Worm (Caenorhabditis elegans): ENCODE results near the gene sri-28.

- no peak for TF ChIP-seq nhr-25 (tag; optimal IDR thresholded peaks at IDR 0.05)
- no peak for TF ChIP-seq nhr-77 (tag; optimal IDR thresholded peaks at IDR 0.05)
- no peak for TF ChIP-seq nhr-11 (tag; optimal IDR thresholded peaks at IDR 0.05)
- no peak for TF ChIP-seq nhr-12 (tag; optimal IDR thresholded peaks at IDR 0.05)
- no peak for TF ChIP-seq egl-27 (tag; optimal IDR thresholded peaks at IDR 0.05)
- TF ChIP-seq nhr-237 (tag; optimal IDR thresholded peaks at IDR 0.05): no peak
- no peak for TF ChIP-seq unc-62 (GFP tag; optimal IDR thresholded peaks at IDR 0.05)
- no peak for TF ChIP-seq elt-3 (tag; optimal IDR thresholded peaks at IDR 0.05)
- TF ChIP-seq sea-2 (GFP tag; optimal IDR thresholded peaks at IDR 0.05): no peak
- TF ChIP-seq R02D3.7 (tag; optimal IDR thresholded peaks at IDR 0.05): no peak
- TF ChIP-seq zag-1 (tag; optimal IDR thresholded peaks at IDR 0.05): no peak
- TF ChIP-seq mdl-1 (tag; optimal IDR thresholded peaks at IDR 0.05): no peak
Measured at ce11 chrII:3063984-3064383, 15.5 kb downstream of the sri-28 start.
